Worm (Caenorhabditis elegans) whole organism, late embryonic: ENCODE results near the gene srj-33.

Experiments used
- K02D7.2 ChIP-seq: sonication (generic microtip); optimal IDR thresholded peaks from 2 replicates; lab custom pipeline; 2017; ENCODE audit warnings: mild to moderate bottlenecking, missing genetic modification characterization, missing compliant biosample characterization
- K09A11.1 ChIP-seq: sonication (generic microtip); optimal IDR thresholded peaks from 2 replicates; lab custom pipeline; 2017; ENCODE audit warnings: antibody characterized with exemption, mild to moderate bottlenecking, missing genetic modification characterization, missing compliant biosample characterization; ENCODE audit not compliant: insufficient read depth
- T23F11.4 ChIP-seq: fragments of 200-800 bp; sonication (Bioruptor generic); optimal IDR thresholded peaks from 2 replicates; lab custom pipeline; 2018; ENCODE audit warnings: mild to moderate bottlenecking, missing genetic modification characterization, missing compliant biosample characterization
- Y22D7AL.16 ChIP-seq: sonication (generic microtip); optimal IDR thresholded peaks from 2 replicates; lab custom pipeline; 2016; ENCODE audit warnings: missing genetic modification characterization, missing compliant biosample characterization
- ahr-1 ChIP-seq: sonication (generic microtip); optimal IDR thresholded peaks from 2 replicates; lab custom pipeline; 2016; ENCODE audit warnings: missing genetic modification characterization, missing compliant biosample characterization
- ceh-14 ChIP-seq: sonication (generic microtip); optimal IDR thresholded peaks from 2 replicates; lab custom pipeline; 2016; ENCODE audit warnings: missing genotype, missing genetic modification characterization, missing compliant biosample characterization
- ceh-2 ChIP-seq: sonication (generic microtip); optimal IDR thresholded peaks from 2 replicates; lab custom pipeline; 2016; ENCODE audit warnings: missing genotype, missing genetic modification characterization, missing compliant biosample characterization
- ceh-31 ChIP-seq: sonication (generic microtip); optimal IDR thresholded peaks from 2 replicates; lab custom pipeline; 2016; ENCODE audit warnings: missing genetic modification characterization, missing compliant biosample characterization
- ceh-34 ChIP-seq: sonication (generic microtip); optimal IDR thresholded peaks from 2 replicates; lab custom pipeline; 2016; ENCODE audit warnings: mild to moderate bottlenecking, missing genetic modification characterization, missing compliant biosample characterization
- ceh-48 ChIP-seq: sonication (generic microtip); optimal IDR thresholded peaks from 2 replicates; lab custom pipeline; 2016; ENCODE audit warnings: missing genetic modification characterization, inconsistent platforms, missing compliant biosample characterization
- ceh-6 ChIP-seq: fragments of 200-800 bp; sonication (Bioruptor generic); optimal IDR thresholded peaks from 2 replicates; lab custom pipeline; 2018; ENCODE audit warnings: mild to moderate bottlenecking, missing genetic modification characterization, missing compliant biosample characterization
- dmd-4 ChIP-seq: sonication (generic microtip); optimal IDR thresholded peaks from 2 replicates; lab custom pipeline; 2016; ENCODE audit warnings: borderline replicate concordance, missing genetic modification characterization, missing compliant biosample characterization
- dve-1 ChIP-seq: sonication (generic microtip); optimal IDR thresholded peaks from 2 replicates; lab custom pipeline; 2017; ENCODE audit warnings: antibody characterized with exemption, mild to moderate bottlenecking, missing genetic modification characterization, missing compliant biosample characterization
- elt-2 ChIP-seq: sonication (generic microtip); optimal IDR thresholded peaks from 2 replicates; lab custom pipeline; 2016; ENCODE audit warnings: missing genetic modification reagents, missing genetic modification characterization, missing compliant biosample characterization
- ets-4 ChIP-seq: sonication (generic microtip); optimal IDR thresholded peaks from 2 replicates; lab custom pipeline; 2016; ENCODE audit warnings: missing genetic modification characterization, missing compliant biosample characterization
- eyg-1 ChIP-seq: sonication (generic microtip); optimal IDR thresholded peaks from 2 replicates; lab custom pipeline; 2016; ENCODE audit warnings: missing genotype, missing genetic modification characterization, missing compliant biosample characterization
- fkh-6 ChIP-seq: sonication (generic microtip); optimal IDR thresholded peaks from 2 replicates; lab custom pipeline; 2016; ENCODE audit warnings: missing genetic modification characterization, missing compliant biosample characterization
- gmeb-2 ChIP-seq: sonication (generic microtip); optimal IDR thresholded peaks from 2 replicates; lab custom pipeline; 2016; ENCODE audit warnings: missing genetic modification characterization, inconsistent platforms, missing compliant biosample characterization
- hlh-15 ChIP-seq: sonication (generic microtip); optimal IDR thresholded peaks from 2 replicates; lab custom pipeline; 2016; ENCODE audit warnings: missing genetic modification characterization, missing compliant biosample characterization
- lin-11 ChIP-seq: fragments of 200-800 bp; sonication (Bioruptor generic); optimal IDR thresholded peaks from 2 replicates; lab custom pipeline; 2018; ENCODE audit warnings: mild to moderate bottlenecking, missing genetic modification characterization, missing compliant biosample characterization
- madf-2 ChIP-seq: sonication (generic microtip); optimal IDR thresholded peaks from 2 replicates; lab custom pipeline; 2017; ENCODE audit warnings: missing genetic modification characterization, missing compliant biosample characterization
- nfya-1 ChIP-seq: sonication (generic microtip); optimal IDR thresholded peaks from 2 replicates; lab custom pipeline; 2017; ENCODE audit warnings: missing genetic modification characterization, mild to moderate bottlenecking, missing compliant biosample characterization, antibody characterized with exemption, moderate library complexity
- nhr-232 ChIP-seq: sonication (generic microtip); optimal IDR thresholded peaks from 2 replicates; lab custom pipeline; 2016; ENCODE audit warnings: missing genetic modification characterization, missing compliant biosample characterization
- odd-2 ChIP-seq: sonication (generic microtip); optimal IDR thresholded peaks from 2 replicates; lab custom pipeline; 2017; ENCODE audit warnings: antibody characterized with exemption, mild to moderate bottlenecking, missing genetic modification characterization, missing compliant biosample characterization
- pat-9 ChIP-seq: fragments of 200-800 bp; sonication (Bioruptor generic); optimal IDR thresholded peaks from 2 replicates; lab custom pipeline; 2018; ENCODE audit warnings: mild to moderate bottlenecking, missing genetic modification characterization, moderate library complexity, missing compliant biosample characterization
- pax-1 ChIP-seq: fragments of 150-350 bp; optimal IDR thresholded peaks from 2 replicates; lab custom pipeline; 2014; ENCODE audit warnings: missing biosample characterization, missing genetic modification characterization
- pha-2 ChIP-seq: sonication (generic microtip); optimal IDR thresholded peaks from 2 replicates; lab custom pipeline; 2017; ENCODE audit warnings: mild to moderate bottlenecking, missing genetic modification characterization, missing compliant biosample characterization
- pros-1 ChIP-seq: fragments of 150-350 bp; optimal IDR thresholded peaks from 2 replicates; lab custom pipeline; 2014; ENCODE audit warnings: missing biosample characterization, missing genetic modification reagents, missing genetic modification characterization
- ref-2 ChIP-seq: sonication (generic microtip); optimal IDR thresholded peaks from 2 replicates; lab custom pipeline; 2016; ENCODE audit warnings: missing genetic modification characterization, missing compliant biosample characterization
- sox-4 ChIP-seq: sonication (generic microtip); optimal IDR thresholded peaks from 2 replicates; lab custom pipeline; 2017; ENCODE audit warnings: mild to moderate bottlenecking, missing genetic modification characterization, inconsistent platforms, missing compliant biosample characterization
- syd-9 ChIP-seq: sonication (generic microtip); optimal IDR thresholded peaks from 2 replicates; lab custom pipeline; 2016; ENCODE audit warnings: mild to moderate bottlenecking, missing genetic modification characterization, moderate library complexity, missing compliant biosample characterization
- tbx-2 ChIP-seq: sonication (generic microtip); optimal IDR thresholded peaks from 2 replicates; lab custom pipeline; 2016; ENCODE audit warnings: missing genetic modification characterization, missing compliant biosample characterization
- ttx-3 ChIP-seq: sonication (generic microtip); optimal IDR thresholded peaks from 2 replicates; lab custom pipeline; 2016; ENCODE audit warnings: missing genetic modification reagents, missing genetic modification characterization, missing compliant biosample characterization
- unc-3 ChIP-seq, 2 experiments: fragments of 200-800 bp in 1 of 2; sonication (Bioruptor generic) in 1 of 2; sonication (generic microtip) in 1 of 2; conservative IDR thresholded peaks in 1 of 2; optimal IDR thresholded peaks in 1 of 2; 2 replicates each; pipeline versions ENCODE4 v1.3.6 to Lab custom; 2016 to 2022; ENCODE audit warnings: missing compliant biosample characterization in 2 of 2, missing genetic modification characterization in 2 of 2, missing genetic modification reagents in 1 of 2
- unc-42 ChIP-seq: sonication (generic microtip); optimal IDR thresholded peaks from 2 replicates; lab custom pipeline; 2016; ENCODE audit warnings: missing genotype, missing genetic modification characterization, missing compliant biosample characterization
- unc-55 ChIP-seq: sonication (generic microtip); optimal IDR thresholded peaks from 2 replicates; lab custom pipeline; 2017; ENCODE audit warnings: missing biosample characterization, missing genetic modification reagents, missing genetic modification characterization
- ztf-16 ChIP-seq: sonication (generic microtip); optimal IDR thresholded peaks from 2 replicates; lab custom pipeline; 2017; ENCODE audit warnings: missing genetic modification characterization, missing compliant biosample characterization

Gene srj-33

ce11 chrV:9944093-9944492, 6.8 kb upstream of the srj-33 start, which contains the start of gene sre-28:
sre-28 (plus strand) TSS chrV:9944393.
- TF ChIP-seq dve-1 = no peak
- TF ChIP-seq ceh-48 (tag; lab: Kevin White, UChicago) = no peak
- TF ChIP-seq eyg-1 (tag; lab: Kevin White, UChicago) = no peak
- no peak for TF ChIP-seq ceh-31
- no peak for TF ChIP-seq sox-4 (tag; lab: Kevin White, UChicago)
- no peak for TF ChIP-seq syd-9 (tag; lab: Kevin White, UChicago)
- no peak for TF ChIP-seq hlh-15 (tag; lab: Kevin White, UChicago)
- no peak for TF ChIP-seq ztf-16
- TF ChIP-seq pat-9 (tag; lab: Kevin White, UChicago) = no peak
- no peak for TF ChIP-seq lin-11
- TF ChIP-seq dmd-4 (tag; lab: Kevin White, UChicago) = no peak
- TF ChIP-seq gmeb-2 (tag; lab: Kevin White, UChicago) = no peak
- no peak for TF ChIP-seq ceh-14
- no peak for TF ChIP-seq unc-3 (GFP tag; conservative IDR thresholded peaks at IDR 0.05; lab: Robert Waterston, UW)
- TF ChIP-seq unc-3 (tag; optimal IDR thresholded peaks at IDR 0.05; lab: Kevin White, UChicago) = no peak
- no peak for TF ChIP-seq unc-42
- no peak for TF ChIP-seq nfya-1
- no peak for TF ChIP-seq madf-2
- no peak for TF ChIP-seq unc-55 (GFP tag; lab: Kevin White, UChicago)
- TF ChIP-seq, all 69 proteins: peak for 0

- TF ChIP-seq K02D7.2 (tag; lab: Kevin White, UChicago) (no peak), ceh-2 (tag; lab: Kevin White, UChicago) (no peak), odd-2 (tag; lab: Kevin White, UChicago) (no peak), elt-2 (tag; lab: Kevin White, UChicago) (no peak), pha-2 (tag; lab: Kevin White, UChicago) (no peak), fkh-6 (tag; lab: Kevin White, UChicago) (no peak), nhr-232 (tag; lab: Kevin White, UChicago) (no peak), gmeb-2 (tag; lab: Kevin White, UChicago) (no peak), ceh-6 (no peak), ceh-14 (no peak), ceh-31 (no peak), ref-2 (tag; lab: Kevin White, UChicago) (no peak)
These were observed 5.7 kb upstream of the srj-33 start, which contains the start of gene fipr-12 for ce11 chrV:9943039-9943438. fipr-12 (plus strand) TSS chrV:9943339.

- TF ChIP-seq ttx-3 = no peak
- no peak for TF ChIP-seq ahr-1 (tag; lab: Kevin White, UChicago)
- TF ChIP-seq madf-2 = no peak
- TF ChIP-seq elt-2 (tag; lab: Kevin White, UChicago) = peak; percentile 20
- TF ChIP-seq dve-1 = no peak
- TF ChIP-seq Y22D7AL.16 (tag; lab: Kevin White, UChicago) = no peak
- no peak for TF ChIP-seq pros-1 (tag; lab: Kevin White, UChicago)
- TF ChIP-seq ceh-34 (tag; lab: Kevin White, UChicago) = peak; percentile 65
- TF ChIP-seq pax-1 (tag; lab: Kevin White, UChicago) = no peak
- TF ChIP-seq pha-2 (tag; lab: Kevin White, UChicago) = no peak
- no peak for TF ChIP-seq unc-3 (GFP tag; conservative IDR thresholded peaks at IDR 0.05; lab: Robert Waterston, UW)
- no peak for TF ChIP-seq unc-3 (tag; optimal IDR thresholded peaks at IDR 0.05; lab: Kevin White, UChicago)
- no peak for TF ChIP-seq lin-11
- TF ChIP-seq syd-9 (tag; lab: Kevin White, UChicago) = no peak
- TF ChIP-seq ceh-31 = peak; percentile 4
- peak; percentile 43 for TF ChIP-seq nfya-1
- no peak for TF ChIP-seq ets-4 (tag; lab: Kevin White, UChicago)
- TF ChIP-seq tbx-2 (tag; lab: Kevin White, UChicago) = peak; percentile 38
- no peak for TF ChIP-seq T23F11.4
- peak; percentile 49 for TF ChIP-seq K09A11.1 (tag; lab: Kevin White, UChicago)
- TF ChIP-seq, all 69 proteins: peak for 6
These were observed 6.7 kb downstream of the srj-33 start, which contains the start of the genes rmh-2 and suds-3 for ce11 chrV:9930612-9931065. rmh-2 (minus strand) TSS chrV:9930775. suds-3 (plus strand) TSS chrV:9931015.
